Fruit fly (Drosophila melanogaster) whole organism: ENCODE measurements around the gene Cht7.

Source experiments
- CG8478 ChIP-seq: fragments of >200 bp; optimal IDR thresholded peaks from 2 replicates; lab custom pipeline; 2018; ENCODE audit warnings: inconsistent platforms
- Dll ChIP-seq: fragments of >200 bp; optimal IDR thresholded peaks from 2 replicates; lab custom pipeline; 2017
- EcR ChIP-seq, 2 experiments: fragments of >200 bp; optimal IDR thresholded peaks; 2 replicates each; lab custom pipeline; 2017; ENCODE audit warnings: missing biosample characterization in 2 of 2, missing genetic modification characterization in 2 of 2, missing genetic modification reagents in 2 of 2
- pan ChIP-seq: fragments of >200 bp; optimal IDR thresholded peaks from 2 replicates; lab custom pipeline; 2017
- psq ChIP-seq: fragments of >200 bp; optimal IDR thresholded peaks from 2 replicates; lab custom pipeline; 2017

- TF ChIP-seq pan (lab: Kevin White, UChicago) (no peak), EcR (GFP tag; optimal IDR thresholded peaks at IDR 0.05; lab: Kevin White, UChicago) (no peak), CG8478 (no peak), psq (lab: Kevin White, UChicago) (no peak), Dll (lab: Kevin White, UChicago) (no peak)
These were observed 25.4 kb downstream of the Cht7 start for dm6 chr3L:3081146-3081872.
